Fruit fly (Drosophila melanogaster) whole organism, pupa: ENCODE data around the gene CG2794.

ENCODE experiments used
- CG10348 ChIP-seq: fragments of 200-800 bp; sonication (Bioruptor generic); IDR thresholded peaks from 2 replicates; pipeline ENCODE4 v1.3.6; 2022; ENCODE audit warnings: missing biosample characterization, missing genetic modification characterization
- CG12605 ChIP-seq: fragments of 200-800 bp; sonication (Bioruptor generic); IDR thresholded peaks from 2 replicates; pipeline ENCODE4 v1.3.6; 2022; ENCODE audit warnings: missing biosample characterization, missing genetic modification characterization
- CG13204 ChIP-seq: fragments of 200-800 bp; sonication (Bioruptor generic); optimal IDR thresholded peaks from 2 replicates; lab custom pipeline; 2018; ENCODE audit warnings: missing biosample characterization, mild to moderate bottlenecking, missing genetic modification characterization, moderate library complexity
- CG14655 ChIP-seq: fragments of 200-800 bp; sonication (Bioruptor generic); optimal IDR thresholded peaks from 3 replicates; lab custom pipeline; 2017; ENCODE audit warnings: mild to moderate bottlenecking, missing biosample characterization, missing genetic modification reagents, missing genetic modification characterization
- CG15710 ChIP-seq: fragments of 200-800 bp; sonication (Bioruptor generic); optimal IDR thresholded peaks from 2 replicates; lab custom pipeline; 2018; ENCODE audit warnings: missing biosample characterization, mild to moderate bottlenecking, missing genetic modification characterization, moderate library complexity
- CG17806 ChIP-seq: fragments of 200-800 bp; sonication (Bioruptor generic); optimal IDR thresholded peaks from 2 replicates; lab custom pipeline; 2018; ENCODE audit warnings: missing biosample characterization, mild to moderate bottlenecking, missing genetic modification characterization, moderate library complexity
- CG9948 ChIP-seq: fragments of 200-800 bp; sonication (Bioruptor generic); optimal IDR thresholded peaks from 2 replicates; lab custom pipeline; 2018; ENCODE audit warnings: missing biosample characterization, mild to moderate bottlenecking, missing genetic modification characterization, moderate library complexity
- D1 ChIP-seq: fragments of 200-800 bp; sonication (Bioruptor generic); optimal IDR thresholded peaks from 2 replicates; lab custom pipeline; 2018; ENCODE audit warnings: missing biosample characterization, mild to moderate bottlenecking, missing genetic modification characterization, moderate library complexity
- EcR ChIP-seq: fragments of 200-800 bp; sonication (Bioruptor generic); optimal IDR thresholded peaks from 3 replicates; lab custom pipeline; 2019; ENCODE audit warnings: missing biosample characterization, missing genetic modification characterization, mild to moderate bottlenecking, moderate library complexity, missing genetic modification reagents
- Ets98B ChIP-seq: fragments of 200-800 bp; sonication (Bioruptor generic); IDR thresholded peaks from 2 replicates; pipeline ENCODE4 v1.3.6; 2022; ENCODE audit warnings: missing biosample characterization, missing genetic modification characterization
- Pif1B ChIP-seq: fragments of 200-800 bp; sonication (Bioruptor generic); optimal IDR thresholded peaks from 3 replicates; lab custom pipeline; 2016; ENCODE audit warnings: missing biosample characterization, missing genetic modification characterization
- Snoo ChIP-seq: fragments of 200-800 bp; sonication (Bioruptor generic); optimal IDR thresholded peaks from 3 replicates; lab custom pipeline; 2017; ENCODE audit warnings: missing biosample characterization, mild to moderate bottlenecking, missing genetic modification characterization, inconsistent platforms
- fd96Ca ChIP-seq: fragments of 200-800 bp; sonication (Bioruptor generic); IDR thresholded peaks from 3 replicates; pipeline ENCODE4 v1.3.6; 2022; ENCODE audit warnings: missing biosample characterization, missing genetic modification characterization
- gl ChIP-seq: fragments of 200-800 bp; sonication (Bioruptor generic); optimal IDR thresholded peaks from 2 replicates; lab custom pipeline; 2018; ENCODE audit warnings: missing biosample characterization, mild to moderate bottlenecking, missing genetic modification characterization

DNA sequence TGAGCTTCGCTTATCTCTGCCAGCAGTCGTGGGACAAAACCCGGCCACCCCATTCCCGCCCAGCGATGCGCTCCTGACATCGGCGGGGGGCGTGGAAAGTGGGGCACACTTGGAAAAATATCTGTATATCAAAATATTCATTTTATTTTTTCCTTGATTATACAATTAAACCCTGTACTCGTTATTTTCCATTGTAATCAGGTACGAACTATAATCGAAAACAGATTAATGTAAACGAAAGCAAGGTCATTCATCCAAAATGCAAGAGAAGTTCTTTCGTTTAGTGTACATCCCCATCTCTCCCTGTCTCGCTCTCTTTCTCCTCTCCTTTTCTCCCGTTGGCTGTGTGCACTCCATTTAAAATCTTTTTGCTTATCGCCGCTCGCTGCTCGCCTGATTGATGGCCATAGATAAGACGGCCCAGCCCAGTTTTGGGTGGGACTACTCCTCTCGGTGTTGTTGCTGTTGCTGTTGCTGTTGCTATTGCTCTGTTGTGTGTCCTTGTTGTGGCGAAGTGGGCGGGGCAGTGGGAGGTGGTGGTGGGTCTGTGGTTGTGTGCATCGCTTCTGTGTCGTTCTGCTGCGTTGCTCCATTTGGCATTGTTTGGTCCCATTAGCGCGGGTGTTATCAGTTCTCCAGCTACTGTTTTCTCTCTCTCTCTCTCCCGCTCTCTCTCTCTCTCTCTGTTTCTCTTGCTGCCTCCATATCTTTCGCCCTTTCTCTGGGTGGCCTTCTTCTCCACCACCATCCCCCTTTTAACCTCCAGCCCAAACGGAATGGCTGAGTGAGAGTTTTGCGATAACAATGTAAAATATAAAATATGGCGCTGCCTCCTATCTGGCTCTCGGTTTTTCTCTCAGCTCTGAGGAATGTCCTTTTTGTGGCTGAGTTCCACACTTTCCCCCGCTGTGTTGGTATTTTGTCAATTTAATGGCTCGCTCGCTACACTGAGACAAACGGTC, 47.6 kb upstream of the CG2794 start:
- TF ChIP-seq fd96Ca (peak; percentile 72), CG12605 (no peak), CG9948 (peak; percentile 82), Ets98B (GFP tag; lab: Robert Waterston, UW) (peak; percentile 67), CG14655 (GFP tag; lab: Kevin White, UChicago) (peak; percentile 73), CG13204 (GFP tag; lab: Kevin White, UChicago) (no peak), CG15710 (tag; lab: Kevin White, UChicago) (peak; percentile 74), CG10348 (GFP tag; lab: Robert Waterston, UW) (no peak), CG17806 (tag; lab: Kevin White, UChicago) (peak; percentile 80), D1 (tag; lab: Kevin White, UChicago) (no peak), EcR (no peak), Pif1B (GFP tag; lab: Kevin White, UChicago) (peak; percentile 24), gl (tag; lab: Kevin White, UChicago) (peak; percentile 67), Snoo (tag; lab: Kevin White, UChicago) (peak; percentile 72)
